Fruit fly (Drosophila melanogaster): Measurements from ENCODE around the gene CG12231.
A peak's percentile ranks its signal among the peaks of the same experiment; 100 is the strongest.

CG12231 gene

dm6 chrX:19578908-19579647, 47.5 kb upstream of the CG12231 start (continued):
- no peak for TF ChIP-seq CG10462 (GFP tag; optimal IDR thresholded peaks at IDR 0.05)
- TF ChIP-seq hbn (GFP tag; IDR thresholded peaks at IDR 0.05; ENCODE audit: partially characterized antibody) = no peak
- peak in 1 of 2 experiments; percentile 2 for TF ChIP-seq Eip74EF (GFP tag; optimal IDR thresholded peaks at IDR 0.05)
- TF ChIP-seq sob (GFP tag; IDR thresholded peaks at IDR 0.05) = no peak
- TF ChIP-seq MESR4 (GFP tag; optimal IDR thresholded peaks at IDR 0.05) = peak; percentile 71
- TF ChIP-seq CG10979 (tag; optimal IDR thresholded peaks at IDR 0.05) = no peak
- TF ChIP-seq Nf-YC (tag; optimal IDR thresholded peaks at IDR 0.05) = no peak
- TF ChIP-seq CG17568 (GFP tag; optimal IDR thresholded peaks at IDR 0.05) = no peak
- TF ChIP-seq Taf1 (GFP tag; IDR thresholded peaks at IDR 0.05) = no peak
- peak; percentile 68 for TF ChIP-seq sens (GFP tag)
- no peak for TF ChIP-seq CG4360 (GFP tag; IDR thresholded peaks at IDR 0.05)
- peak; percentile 95 for TF ChIP-seq cg (GFP tag; optimal IDR thresholded peaks at IDR 0.05)
- TF ChIP-seq unc-4 (GFP tag; IDR thresholded peaks at IDR 0.05; ENCODE audit: partially characterized antibody) = no peak
- no peak for TF ChIP-seq shn (GFP tag; optimal IDR thresholded peaks at IDR 0.05)
- TF ChIP-seq Chrac-16 (GFP tag; optimal IDR thresholded peaks at IDR 0.05) = no peak

- TF ChIP-seq Rx (GFP tag; IDR thresholded peaks at IDR 0.05) (no peak), pan (optimal IDR thresholded peaks at IDR 0.05) (no peak), pan (GFP tag; optimal IDR thresholded peaks at IDR 0.05 in 1 of 2, IDR thresholded peaks at IDR 0.05 in 1 of 2) (no peak), phol (tag; optimal IDR thresholded peaks at IDR 0.05) (peak; percentile 54), CG4707 (GFP tag; optimal IDR thresholded peaks at IDR 0.05) (no peak), CG10274 (GFP tag; optimal IDR thresholded peaks at IDR 0.05) (peak; percentile 69), ken (GFP tag; IDR thresholded peaks at IDR 0.05) (no peak), Stat92E (GFP tag; optimal IDR thresholded peaks at IDR 0.05) (no peak), cg (GFP tag; optimal IDR thresholded peaks at IDR 0.05) (peak; percentile 76), Hr3 (GFP tag; optimal IDR thresholded peaks at IDR 0.05) (no peak), pros (GFP tag; optimal IDR thresholded peaks at IDR 0.05) (no peak), CG15073 (GFP tag; optimal IDR thresholded peaks at IDR 0.05) (no peak), mirr (GFP tag; optimal IDR thresholded peaks at IDR 0.05) (no peak), nom (GFP tag; optimal IDR thresholded peaks at IDR 0.05) (peak; percentile 9), CG16779 (GFP tag; IDR thresholded peaks at IDR 0.05) (no peak), cwo (GFP tag; optimal IDR thresholded peaks at IDR 0.05) (no peak), CG18011 (GFP tag; optimal IDR thresholded peaks at IDR 0.05) (no peak), GATAe (GFP tag; conservative IDR thresholded peaks at IDR 0.05) (no peak), CG8478 (optimal IDR thresholded peaks at IDR 0.05) (no peak), kah (GFP tag; optimal IDR thresholded peaks at IDR 0.05) (no peak), CG43689 (GFP tag; IDR thresholded peaks at IDR 0.05) (no peak), CG3281 (GFP tag; optimal IDR thresholded peaks at IDR 0.05) (no peak), CG11456 (GFP tag; IDR thresholded peaks at IDR 0.05) (no peak), CG15479 (GFP tag; optimal IDR thresholded peaks at IDR 0.05) (peak; percentile 39), gce (GFP tag; IDR thresholded peaks at IDR 0.05) (no peak), CG10267 (tag; optimal IDR thresholded peaks at IDR 0.05) (no peak), Dfd (GFP tag; optimal IDR thresholded peaks at IDR 0.05) (no peak), so (GFP tag; IDR thresholded peaks at IDR 0.05) (0 out of 3 replicates have a peak, but pooled peaks have one; percentile 9), CG4282 (GFP tag; optimal IDR thresholded peaks at IDR 0.05) (no peak), exex (tag; optimal IDR thresholded peaks at IDR 0.05) (no peak), CG15514 (GFP tag; optimal IDR thresholded peaks at IDR 0.05) (no peak), MBD-R2 (GFP tag; IDR thresholded peaks at IDR 0.05) (peak; percentile 23; the same call in 1 of the 2 replicates), CG17328 (GFP tag; IDR thresholded peaks at IDR 0.05) (no peak), NC2β (GFP tag; optimal IDR thresholded peaks at IDR 0.05) (no peak)
Measured at dm6 chrX:19577940-19578632, 46.5 kb upstream of the CG12231 start.
